Worm (Caenorhabditis elegans) whole organism, late embryonic: Measurements from ENCODE around the gene K04C2.7.

ENCODE experiments used
- ceh-30 ChIP-seq: fragments of 150-350 bp; optimal IDR thresholded peaks from 2 replicates; lab custom pipeline; 2014; ENCODE audit warnings: missing biosample characterization, missing genetic modification characterization
- ceh-45 ChIP-seq: fragments of 200-800 bp; sonication (Bioruptor generic); IDR thresholded peaks from 2 replicates; pipeline ENCODE4 v1.3.6; 2022; ENCODE audit warnings: missing genetic modification reagents, missing genetic modification characterization, missing compliant biosample characterization
- che-1 ChIP-seq: sonication (generic microtip); optimal IDR thresholded peaks from 2 replicates; lab custom pipeline; 2016; ENCODE audit warnings: mild to moderate bottlenecking, missing genetic modification characterization, missing compliant biosample characterization
- elt-2 ChIP-seq: sonication (generic microtip); optimal IDR thresholded peaks from 2 replicates; lab custom pipeline; 2016; ENCODE audit warnings: missing genetic modification reagents, missing genetic modification characterization, missing compliant biosample characterization
- fax-1 ChIP-seq: sonication (generic microtip); optimal IDR thresholded peaks from 2 replicates; lab custom pipeline; 2016; ENCODE audit warnings: missing genotype, missing genetic modification characterization, missing compliant biosample characterization
- hlh-30 ChIP-seq: sonication (generic microtip); optimal IDR thresholded peaks from 2 replicates; lab custom pipeline; 2017; ENCODE audit warnings: antibody characterized with exemption, missing genetic modification characterization, missing compliant biosample characterization; ENCODE audit not compliant: insufficient read depth
- pros-1 ChIP-seq: fragments of 150-350 bp; optimal IDR thresholded peaks from 2 replicates; lab custom pipeline; 2014; ENCODE audit warnings: missing biosample characterization, missing genetic modification reagents, missing genetic modification characterization
- sox-4 ChIP-seq: sonication (generic microtip); optimal IDR thresholded peaks from 2 replicates; lab custom pipeline; 2017; ENCODE audit warnings: mild to moderate bottlenecking, missing genetic modification characterization, inconsistent platforms, missing compliant biosample characterization
- unc-55 ChIP-seq: sonication (generic microtip); optimal IDR thresholded peaks from 2 replicates; lab custom pipeline; 2017; ENCODE audit warnings: missing biosample characterization, missing genetic modification reagents, missing genetic modification characterization
- zip-5 ChIP-seq: sonication (generic microtip); optimal IDR thresholded peaks from 2 replicates; lab custom pipeline; 2016; ENCODE audit warnings: missing genetic modification characterization, missing compliant biosample characterization

- TF ChIP-seq sox-4 (tag; lab: Kevin White, UChicago) = no peak
- no peak for TF ChIP-seq zip-5 (tag; lab: Kevin White, UChicago)
- TF ChIP-seq hlh-30 = no peak
- no peak for TF ChIP-seq ceh-45 (GFP tag; lab: Robert Waterston, UW)
- TF ChIP-seq unc-55 (GFP tag; lab: Kevin White, UChicago) = no peak
- no peak for TF ChIP-seq fax-1 (tag; lab: Kevin White, UChicago)
- no peak for TF ChIP-seq elt-2
- no peak for TF ChIP-seq ceh-30 (tag; lab: Kevin White, UChicago)
- no peak for TF ChIP-seq pros-1 (tag; lab: Kevin White, UChicago)
- no peak for TF ChIP-seq che-1 (tag; lab: Kevin White, UChicago)
Measured at ce11 chrIII:6831312-6831711, 49.6 kb upstream of the K04C2.7 start.
